Fruit fly (Drosophila melanogaster): ENCODE results near the gene GIIIspla2.

The GIIIspla2 gene

dm6 chrX:8205625-8206252 is 48.3 kb downstream of the GIIIspla2 start:
- TF ChIP-seq CG1620 (GFP tag; optimal IDR thresholded peaks at IDR 0.05) (no peak), bab1 (GFP tag; optimal IDR thresholded peaks at IDR 0.05) (no peak), Clk (GFP tag; optimal IDR thresholded peaks at IDR 0.05) (no peak), cnc (optimal IDR thresholded peaks at IDR 0.05) (no peak), Mnt (GFP tag; optimal IDR thresholded peaks at IDR 0.05) (no peak), ovo (GFP tag; optimal IDR thresholded peaks at IDR 0.05) (no peak)

dm6 chrX:8206561-8206960 is 49.1 kb downstream of the GIIIspla2 start:
- TF ChIP-seq Hr96 (GFP tag; optimal IDR thresholded peaks at IDR 0.05) (no peak), CG33017 (tag; optimal IDR thresholded peaks at IDR 0.05) (no peak), CG5204 (GFP tag; optimal IDR thresholded peaks at IDR 0.05) (no peak), kay (GFP tag; ENCODE audit: borderline replicate concordance) (no peak)

dm6 chrX:8207054-8207453 is 49.6 kb downstream of the GIIIspla2 start:
- TF ChIP-seq Clk (GFP tag; optimal IDR thresholded peaks at IDR 0.05) (no peak), CG33017 (tag; optimal IDR thresholded peaks at IDR 0.05) (no peak), ovo (GFP tag; optimal IDR thresholded peaks at IDR 0.05) (no peak), Crg-1 (GFP tag; optimal IDR thresholded peaks at IDR 0.05) (no peak), Hr96 (GFP tag; optimal IDR thresholded peaks at IDR 0.05) (no peak), tj (GFP tag; optimal IDR thresholded peaks at IDR 0.05) (no peak), kay (GFP tag; ENCODE audit: borderline replicate concordance) (no peak), CG7045 (GFP tag; optimal IDR thresholded peaks at IDR 0.05) (no peak), cnc (optimal IDR thresholded peaks at IDR 0.05) (no peak), bab1 (GFP tag; optimal IDR thresholded peaks at IDR 0.05) (no peak), cic (GFP tag; optimal IDR thresholded peaks at IDR 0.05) (no peak), CG11617 (GFP tag; optimal IDR thresholded peaks at IDR 0.05) (no peak), Mnt (GFP tag; optimal IDR thresholded peaks at IDR 0.05) (no peak), CG7101 (tag; optimal IDR thresholded peaks at IDR 0.05) (no peak), toe (GFP tag; optimal IDR thresholded peaks at IDR 0.05) (no peak), CG12768 (GFP tag; optimal IDR thresholded peaks at IDR 0.05) (no peak), pad (GFP tag; optimal IDR thresholded peaks at IDR 0.05) (no peak)
